Worm (Caenorhabditis elegans) whole organism, L1 larva: Measurements from ENCODE around the gene F55F10.3.
A peak's percentile ranks its signal among the peaks of the same experiment; 100 is the strongest.

Experiments used
- C16A3.4 ChIP-seq: fragments of 150-350 bp; optimal IDR thresholded peaks from 2 replicates; lab custom pipeline; 2014; ENCODE audit warnings: missing biosample characterization, missing genetic modification characterization
- F16B12.6 ChIP-seq: fragments of 150-350 bp; optimal IDR thresholded peaks from 2 replicates; lab custom pipeline; 2014; ENCODE audit warnings: missing biosample characterization, missing genetic modification characterization
- aha-1 ChIP-seq: fragments of 150-350 bp; optimal IDR thresholded peaks from 2 replicates; lab custom pipeline; 2014; ENCODE audit warnings: missing biosample characterization, missing genetic modification characterization
- alr-1 ChIP-seq: fragments of 200-800 bp; sonication (Bioruptor generic); optimal IDR thresholded peaks from 2 replicates; lab custom pipeline; 2018; ENCODE audit warnings: borderline replicate concordance, mild to moderate bottlenecking, missing genetic modification characterization, missing compliant biosample characterization
- ama-1 ChIP-seq: fragments of 150-350 bp; optimal IDR thresholded peaks from 2 replicates; lab custom pipeline; 2014
- ceh-8 ChIP-seq: fragments of 200-800 bp; sonication (Bioruptor generic); optimal IDR thresholded peaks from 2 replicates; lab custom pipeline; 2018; ENCODE audit warnings: mild to moderate bottlenecking, missing genetic modification characterization, moderate library complexity, missing compliant biosample characterization
- ceh-88 ChIP-seq: fragments of 200-800 bp; sonication (Bioruptor generic); IDR thresholded peaks from 2 replicates; pipeline ENCODE4 v1.3.6; 2022; ENCODE audit warnings: missing genetic modification characterization, missing compliant biosample characterization
- dpl-1 ChIP-seq, 3 experiments: fragments of 150-350 bp in 2 of 3; sonication (generic microtip) in 1 of 3; optimal IDR thresholded peaks; 2 replicates each; lab custom pipeline; 2014 to 2017; ENCODE audit warnings: missing biosample characterization in 3 of 3, missing genetic modification characterization in 3 of 3, missing genetic modification reagents in 3 of 3
- efl-1 ChIP-seq, 4 experiments: fragments of 150-350 bp; optimal IDR thresholded peaks in 3 of 4; peaks in 1 of 4; 1 replicate in 1 of 4; 2 replicates in 3 of 4; lab custom pipeline; 2014; ENCODE audit warnings: missing biosample characterization in 2 of 4, missing genetic modification characterization in 2 of 4, missing genetic modification reagents in 2 of 4
- elt-2 ChIP-seq: sonication (generic microtip); optimal IDR thresholded peaks from 2 replicates; lab custom pipeline; 2016; ENCODE audit warnings: missing genetic modification characterization, mild to moderate bottlenecking, inconsistent platforms, missing compliant biosample characterization, missing genetic modification reagents
- ets-5 ChIP-seq: fragments of 200-800 bp; sonication (Bioruptor generic); IDR thresholded peaks from 2 replicates; pipeline ENCODE4 v1.3.6; 2022; ENCODE audit warnings: missing genetic modification characterization, missing compliant biosample characterization
- hlh-17 ChIP-seq: fragments of 200-800 bp; sonication (Bioruptor generic); optimal IDR thresholded peaks from 2 replicates; lab custom pipeline; 2018; ENCODE audit warnings: missing genetic modification characterization, mild to moderate bottlenecking, missing compliant biosample characterization, moderate library complexity, borderline replicate concordance
- hlh-4 ChIP-seq: sonication (generic microtip); optimal IDR thresholded peaks from 2 replicates; lab custom pipeline; 2016; ENCODE audit warnings: mild to moderate bottlenecking, missing genetic modification characterization, missing compliant biosample characterization
- irx-1 ChIP-seq: sonication (generic microtip); optimal IDR thresholded peaks from 2 replicates; lab custom pipeline; 2016; ENCODE audit warnings: missing genetic modification characterization, missing compliant biosample characterization
- isw-1 ChIP-seq: fragments of 200-800 bp; sonication (Bioruptor generic); IDR thresholded peaks from 2 replicates; pipeline ENCODE4 v1.3.6; 2022; ENCODE audit warnings: missing genetic modification characterization, missing compliant biosample characterization
- jun-1 ChIP-seq: fragments of 150-350 bp; optimal IDR thresholded peaks from 2 replicates; lab custom pipeline; 2014; ENCODE audit warnings: missing biosample characterization, missing genetic modification reagents, missing genetic modification characterization
- lin-13 ChIP-seq: fragments of 150-350 bp; optimal IDR thresholded peaks from 2 replicates; lab custom pipeline; 2014; ENCODE audit warnings: missing biosample characterization, missing genetic modification reagents, missing genetic modification characterization
- lin-14 ChIP-seq: fragments of 200-800 bp; sonication (Bioruptor generic); optimal IDR thresholded peaks from 2 replicates; lab custom pipeline; 2018; ENCODE audit warnings: mild to moderate bottlenecking, missing genetic modification characterization, moderate library complexity, missing compliant biosample characterization
- lin-15B ChIP-seq: fragments of 150-350 bp; sonication (generic microtip); optimal IDR thresholded peaks from 3 replicates; lab custom pipeline; 2014; ENCODE audit warnings: missing biosample characterization, missing genetic modification characterization
- lin-39 ChIP-seq: fragments of 150-350 bp; optimal IDR thresholded peaks from 2 replicates; lab custom pipeline; 2014; ENCODE audit warnings: missing biosample characterization, missing genetic modification reagents, missing genetic modification characterization
- mab-9 ChIP-seq: fragments of 200-800 bp; sonication (Bioruptor generic); IDR thresholded peaks from 2 replicates; pipeline ENCODE4 v1.3.6; 2022; ENCODE audit warnings: missing genetic modification reagents, missing genetic modification characterization, missing compliant biosample characterization
- mdl-1 ChIP-seq, 2 experiments: fragments of 150-350 bp; optimal IDR thresholded peaks; 2 replicates each; lab custom pipeline; 2014 to 2017; ENCODE audit warnings: missing biosample characterization in 2 of 2, missing genetic modification characterization in 2 of 2, inconsistent platforms in 1 of 2
- mef-2 ChIP-seq: fragments of 150-350 bp; optimal IDR thresholded peaks from 2 replicates; lab custom pipeline; 2014; ENCODE audit warnings: missing biosample characterization, missing genetic modification characterization
- nhr-11 ChIP-seq: fragments of 150-350 bp; optimal IDR thresholded peaks from 2 replicates; lab custom pipeline; 2014; ENCODE audit warnings: missing biosample characterization, missing genetic modification characterization
- nhr-12 ChIP-seq: sonication (generic microtip); optimal IDR thresholded peaks from 2 replicates; lab custom pipeline; 2017; ENCODE audit warnings: missing biosample characterization, missing genetic modification characterization
- nhr-20 ChIP-seq: sonication (generic microtip); optimal IDR thresholded peaks from 2 replicates; lab custom pipeline; 2016; ENCODE audit warnings: mild to moderate bottlenecking, missing genetic modification characterization, missing compliant biosample characterization
- nhr-237 ChIP-seq: fragments of 150-350 bp; optimal IDR thresholded peaks from 2 replicates; lab custom pipeline; 2014; ENCODE audit warnings: missing biosample characterization, missing genetic modification characterization
- nhr-47 ChIP-seq: sonication (generic microtip); optimal IDR thresholded peaks from 2 replicates; lab custom pipeline; 2016; ENCODE audit warnings: mild to moderate bottlenecking, missing genetic modification characterization, moderate library complexity, missing compliant biosample characterization
- nhr-71 ChIP-seq: sonication (generic microtip); optimal IDR thresholded peaks from 2 replicates; lab custom pipeline; 2016; ENCODE audit warnings: mild to moderate bottlenecking, missing genetic modification characterization, moderate library complexity, missing compliant biosample characterization
- nhr-76 ChIP-seq: sonication (generic microtip); optimal IDR thresholded peaks from 2 replicates; lab custom pipeline; 2017; ENCODE audit warnings: missing biosample characterization, missing genetic modification characterization
- nhr-90 ChIP-seq: sonication (generic microtip); optimal IDR thresholded peaks from 2 replicates; lab custom pipeline; 2016; ENCODE audit warnings: mild to moderate bottlenecking, missing genetic modification characterization, missing compliant biosample characterization; ENCODE audit not compliant: poor library complexity
- pag-3 ChIP-seq: sonication (generic microtip); optimal IDR thresholded peaks from 2 replicates; lab custom pipeline; 2017; ENCODE audit warnings: missing genetic modification characterization, mild to moderate bottlenecking, missing compliant biosample characterization, antibody characterized with exemption, borderline replicate concordance; ENCODE audit not compliant: insufficient read depth
- rnt-1 ChIP-seq: sonication (generic microtip); optimal IDR thresholded peaks from 2 replicates; lab custom pipeline; 2016; ENCODE audit warnings: mild to moderate bottlenecking, missing genetic modification characterization, moderate library complexity, missing compliant biosample characterization
- sox-4 ChIP-seq: sonication (generic microtip); optimal IDR thresholded peaks from 2 replicates; lab custom pipeline; 2016; ENCODE audit warnings: missing genetic modification characterization, missing compliant biosample characterization
- sptf-1 ChIP-seq: fragments of 150-350 bp; optimal IDR thresholded peaks from 2 replicates; lab custom pipeline; 2014; ENCODE audit warnings: missing biosample characterization, missing genetic modification characterization
- sup-37 ChIP-seq: fragments of 200-800 bp; sonication (Bioruptor generic); optimal IDR thresholded peaks from 2 replicates; lab custom pipeline; 2018; ENCODE audit warnings: mild to moderate bottlenecking, missing genetic modification characterization, missing compliant biosample characterization
- swsn-7 ChIP-seq: sonication (generic microtip); optimal IDR thresholded peaks from 2 replicates; lab custom pipeline; 2016; ENCODE audit warnings: missing genetic modification characterization, missing compliant biosample characterization
- tbx-2 ChIP-seq: sonication (generic microtip); optimal IDR thresholded peaks from 2 replicates; lab custom pipeline; 2016; ENCODE audit warnings: missing genetic modification characterization, missing compliant biosample characterization
- unc-86 ChIP-seq: sonication (generic microtip); optimal IDR thresholded peaks from 2 replicates; lab custom pipeline; 2016; ENCODE audit warnings: missing genetic modification characterization, missing compliant biosample characterization
- xbp-1 ChIP-seq: sonication (generic microtip); optimal IDR thresholded peaks from 2 replicates; lab custom pipeline; 2016; ENCODE audit warnings: missing genetic modification characterization, missing compliant biosample characterization
- ztf-11 ChIP-seq, 2 experiments: sonication (generic microtip); optimal IDR thresholded peaks; 2 replicates each; lab custom pipeline; 2016 to 2017; ENCODE audit warnings: missing genetic modification characterization in 2 of 2, missing biosample characterization in 1 of 2, missing compliant biosample characterization in 1 of 2

Gene F55F10.3

ce11 chrIV:4398420-4398819, 38.7 kb downstream of the F55F10.3 start (continued):
- TF ChIP-seq irx-1 (tag; lab: Kevin White, UChicago) = no peak
- TF ChIP-seq C16A3.4 (tag; lab: Kevin White, UChicago) = no peak
- TF ChIP-seq ceh-8 (GFP tag; lab: Kevin White, UChicago) = no peak
- no peak for TF ChIP-seq hlh-17 (GFP tag; lab: Kevin White, UChicago)
- no peak for TF ChIP-seq nhr-11 (tag; lab: Kevin White, UChicago)
- no peak for TF ChIP-seq F16B12.6
- peak; percentile 7 for TF ChIP-seq nhr-20
- TF ChIP-seq mef-2 = no peak
- no peak for TF ChIP-seq unc-86 (tag; lab: Kevin White, UChicago)
- TF ChIP-seq lin-14 (GFP tag; lab: Kevin White, UChicago) = peak; percentile 45
- TF ChIP-seq sptf-1 (tag; lab: Kevin White, UChicago) = no peak
- TF ChIP-seq tbx-2 (tag; lab: Kevin White, UChicago) = no peak
- no peak for TF ChIP-seq sox-4
- TF ChIP-seq xbp-1 (tag; lab: Kevin White, UChicago) = no peak
- no peak for TF ChIP-seq mab-9 (GFP tag; lab: Robert Waterston, UW)
- no peak for TF ChIP-seq mdl-1 (tag; optimal IDR thresholded peaks at IDR 0.05; lab: Kevin White, UChicago)
- TF ChIP-seq lin-39 = no peak
- no peak for TF ChIP-seq isw-1
- no peak for TF ChIP-seq ztf-11 (tag; optimal IDR thresholded peaks at IDR 0.05; lab: Kevin White, UChicago)
- no peak for TF ChIP-seq nhr-76 (tag; lab: Kevin White, UChicago)
- TF ChIP-seq rnt-1 = peak; percentile 32
- no peak for TF ChIP-seq lin-15B (tag; lab: Kevin White, UChicago)
- TF ChIP-seq elt-2 = no peak
- TF ChIP-seq ets-5 (GFP tag; lab: Robert Waterston, UW) = no peak
- TF ChIP-seq hlh-4 (tag; lab: Kevin White, UChicago) = no peak
- no peak for TF ChIP-seq nhr-12
- no peak for TF ChIP-seq ama-1 (lab: Kevin White, UChicago)
- peak; percentile 16 for TF ChIP-seq nhr-47 (tag; lab: Kevin White, UChicago)
- TF ChIP-seq dpl-1 (GFP tag; optimal IDR thresholded peaks at IDR 0.05; lab: Kevin White, UChicago) = no peak
- TF ChIP-seq pag-3 = no peak
- TF ChIP-seq jun-1 = no peak
- no peak for TF ChIP-seq sup-37 (GFP tag; lab: Kevin White, UChicago)
- TF ChIP-seq aha-1 = no peak
- TF ChIP-seq ceh-88 (GFP tag; lab: Robert Waterston, UW) = no peak
- no peak for TF ChIP-seq lin-13 (GFP tag; lab: Kevin White, UChicago)
- TF ChIP-seq nhr-90 (tag; lab: Kevin White, UChicago) = no peak
- TF ChIP-seq nhr-237 (tag; lab: Kevin White, UChicago) = no peak
- no peak for TF ChIP-seq swsn-7 (tag; lab: Kevin White, UChicago)
- no peak for TF ChIP-seq nhr-71 (tag; lab: Kevin White, UChicago)

DNA sequence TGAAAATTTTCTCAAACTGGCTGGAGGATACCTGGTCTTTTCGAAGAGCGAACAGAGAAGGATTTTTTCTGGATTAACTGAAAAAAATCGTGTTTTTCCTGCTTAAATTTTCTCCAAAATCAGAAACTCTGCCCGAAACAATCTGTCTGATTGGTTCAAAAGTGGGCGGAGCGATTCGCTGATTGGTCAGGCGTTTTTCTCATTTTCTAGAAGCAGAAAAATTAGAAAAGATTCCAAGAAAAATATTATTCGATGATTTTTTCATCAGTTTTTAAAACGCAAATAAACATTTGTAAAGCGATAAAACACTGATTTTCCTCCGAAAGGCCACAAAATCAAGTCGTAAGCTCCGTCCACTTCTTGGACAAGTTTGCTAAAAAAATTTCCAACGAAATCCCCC, 39.1 kb downstream of the F55F10.3 start:
- TF ChIP-seq efl-1 (optimal IDR thresholded peaks at IDR 0.05; lab: Kevin White, UChicago) (no peak), efl-1 (GFP tag; optimal IDR thresholded peaks at IDR 0.05 in 1 of 2; lab: Kevin White, UChicago) (peak in 1 of 2 experiments; percentile 56), alr-1 (tag; lab: Kevin White, UChicago) (no peak), mdl-1 (tag; optimal IDR thresholded peaks at IDR 0.05; lab: Kevin White, UChicago) (no peak), jun-1 (no peak)
